Worm (Caenorhabditis elegans): ENCODE data around the gene dnc-2.

dnc-2 gene

ce11 chrIII:5945865-5946264 is 20.3 kb upstream of the dnc-2 start, which contains the start of gene F25B5.5:
F25B5.5 (minus strand) TSS chrIII:5946124.
- TF ChIP-seq K02D7.2 (tag; optimal IDR thresholded peaks at IDR 0.05), result no peak
- no peak for TF ChIP-seq syd-9 (tag; optimal IDR thresholded peaks at IDR 0.05)
- TF ChIP-seq nhr-232 (tag; optimal IDR thresholded peaks at IDR 0.05), result no peak
- no peak for TF ChIP-seq ceh-22 (tag; optimal IDR thresholded peaks at IDR 0.05)
- TF ChIP-seq nhr-11 (tag; optimal IDR thresholded peaks at IDR 0.05), result no peak
- TF ChIP-seq C38D4.7 (GFP tag; optimal IDR thresholded peaks at IDR 0.05), result no peak

- TF ChIP-seq lin-11 (tag; optimal IDR thresholded peaks at IDR 0.05) (no peak), nfya-1 (tag; optimal IDR thresholded peaks at IDR 0.05) (no peak), ama-1 (optimal IDR thresholded peaks at IDR 0.05) (peak; percentile 86)
Measured at ce11 chrIII:5943368-5944180, 18.0 kb upstream of the dnc-2 start.

- TF ChIP-seq gmeb-2 (tag; optimal IDR thresholded peaks at IDR 0.05) (no peak), nhr-11 (tag; optimal IDR thresholded peaks at IDR 0.05) (no peak), pha-4 (tag; optimal IDR thresholded peaks at IDR 0.05) (no peak), Y22D7AL.16 (tag; optimal IDR thresholded peaks at IDR 0.05) (no peak), ttx-3 (tag; optimal IDR thresholded peaks at IDR 0.05) (no peak), nfya-1 (tag; optimal IDR thresholded peaks at IDR 0.05) (no peak), tbx-7 (tag; optimal IDR thresholded peaks at IDR 0.05) (no peak)
Measured at ce11 chrIII:5942104-5942503, 16.5 kb upstream of the dnc-2 start.

- TF ChIP-seq unc-42 (tag; optimal IDR thresholded peaks at IDR 0.05) (no peak), ahr-1 (tag; optimal IDR thresholded peaks at IDR 0.05) (no peak), ceh-14 (tag; optimal IDR thresholded peaks at IDR 0.05) (peak; percentile 5), pha-4 (tag; optimal IDR thresholded peaks at IDR 0.05) (no peak), ceh-34 (tag; optimal IDR thresholded peaks at IDR 0.05) (no peak), ceh-9 (tag; optimal IDR thresholded peaks at IDR 0.05) (no peak), lin-11 (tag; optimal IDR thresholded peaks at IDR 0.05) (no peak), ceh-19 (GFP tag; optimal IDR thresholded peaks at IDR 0.05) (no peak), elt-4 (tag; optimal IDR thresholded peaks at IDR 0.05) (no peak), zip-5 (tag; optimal IDR thresholded peaks at IDR 0.05) (no peak), ama-1 (optimal IDR thresholded peaks at IDR 0.05) (peak; percentile 84), C38D4.7 (GFP tag; optimal IDR thresholded peaks at IDR 0.05) (no peak), dmd-4 (tag; optimal IDR thresholded peaks at IDR 0.05; ENCODE audit: borderline replicate concordance) (no peak), nfya-1 (tag; optimal IDR thresholded peaks at IDR 0.05) (peak; percentile 61), C08G9.2 (tag; optimal IDR thresholded peaks at IDR 0.05) (peak; percentile 44), elt-2 (tag; optimal IDR thresholded peaks at IDR 0.05) (peak; percentile 18), dve-1 (tag; optimal IDR thresholded peaks at IDR 0.05) (no peak), ceh-2 (tag; optimal IDR thresholded peaks at IDR 0.05) (no peak), ceh-45 (GFP tag; IDR thresholded peaks at IDR 0.05) (no peak), sox-2 (GFP tag; IDR thresholded peaks at IDR 0.05) (no peak), unc-55 (GFP tag; optimal IDR thresholded peaks at IDR 0.05) (peak; percentile 35), ttx-3 (tag; optimal IDR thresholded peaks at IDR 0.05) (no peak), che-1 (tag; optimal IDR thresholded peaks at IDR 0.05) (no peak), nhr-11 (tag; optimal IDR thresholded peaks at IDR 0.05) (no peak), unc-3 (GFP tag; conservative IDR thresholded peaks at IDR 0.05) (no peak), unc-3 (tag; optimal IDR thresholded peaks at IDR 0.05) (no peak), rnt-1 (tag; optimal IDR thresholded peaks at IDR 0.05) (no peak), ceh-6 (GFP tag; optimal IDR thresholded peaks at IDR 0.05) (no peak), Y22D7AL.16 (tag; optimal IDR thresholded peaks at IDR 0.05) (no peak), fkh-6 (tag; optimal IDR thresholded peaks at IDR 0.05) (no peak), F13H6.1 (tag; optimal IDR thresholded peaks at IDR 0.05) (no peak), ets-4 (tag; optimal IDR thresholded peaks at IDR 0.05) (no peak), tbx-2 (tag; optimal IDR thresholded peaks at IDR 0.05) (no peak), pat-9 (tag; optimal IDR thresholded peaks at IDR 0.05) (no peak), npax-4 (tag; optimal IDR thresholded peaks at IDR 0.05) (no peak), eyg-1 (tag; optimal IDR thresholded peaks at IDR 0.05) (no peak), hlh-6 (tag; optimal IDR thresholded peaks at IDR 0.05) (no peak), nhr-232 (tag; optimal IDR thresholded peaks at IDR 0.05) (peak; percentile 5), hlh-30 (tag; optimal IDR thresholded peaks at IDR 0.05; ENCODE audit: insufficient read depth) (peak; percentile 94), gmeb-2 (tag; optimal IDR thresholded peaks at IDR 0.05) (no peak)
Measured at ce11 chrIII:5940525-5940974, 15.0 kb upstream of the dnc-2 start.
